Worm (Caenorhabditis elegans) whole organism, early embryonic: ENCODE results near the gene rpc-2.

Source experiments
- aly-1 ChIP-seq: sonication (generic microtip); optimal IDR thresholded peaks from 2 replicates; lab custom pipeline; 2016; ENCODE audit warnings: missing genetic modification characterization, missing compliant biosample characterization
- flt-1 ChIP-seq: fragments of 200-800 bp; sonication (Bioruptor generic); IDR thresholded peaks from 2 replicates; pipeline ENCODE4 v1.3.6; 2022; ENCODE audit warnings: missing genetic modification characterization, missing compliant biosample characterization
- hmbx-1 ChIP-seq: sonication (generic microtip); optimal IDR thresholded peaks from 2 replicates; lab custom pipeline; 2016; ENCODE audit warnings: mild to moderate bottlenecking, missing genetic modification characterization, missing compliant biosample characterization
- hmg-4 ChIP-seq: fragments of 200-800 bp; sonication (Bioruptor generic); optimal IDR thresholded peaks from 2 replicates; lab custom pipeline; 2018; ENCODE audit warnings: mild to moderate bottlenecking, missing genetic modification characterization, missing compliant biosample characterization
- hnd-1 ChIP-seq: sonication (generic microtip); optimal IDR thresholded peaks from 2 replicates; lab custom pipeline; 2016; ENCODE audit warnings: missing genetic modification characterization, missing compliant biosample characterization

DNA sequence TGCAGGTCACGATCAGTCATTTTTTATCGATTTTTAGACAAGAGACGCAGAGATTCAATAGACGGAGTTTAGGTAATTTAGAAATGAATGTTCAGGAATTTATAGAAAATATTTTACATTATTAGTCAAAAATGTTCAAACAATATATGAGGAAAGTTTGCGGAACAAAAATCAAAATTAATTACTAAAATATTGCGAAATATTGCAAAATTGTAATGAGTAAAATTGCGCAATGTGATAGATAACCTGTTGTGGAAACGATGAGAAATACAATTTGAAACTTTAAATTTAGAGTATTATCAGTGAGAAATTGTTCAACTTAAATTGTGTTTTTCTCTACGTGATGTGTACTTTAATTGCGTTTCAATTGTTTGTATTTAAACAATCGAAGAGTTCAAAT lies 23.9 kb downstream of the rpc-2 start, which contains the start of gene F56D2.5:
- TF ChIP-seq hmg-4 = no peak
- TF ChIP-seq hmbx-1 = no peak
- no peak for TF ChIP-seq aly-1 (tag; lab: Kevin White, UChicago)
- no peak for TF ChIP-seq flt-1
- no peak for TF ChIP-seq hnd-1 (tag; lab: Kevin White, UChicago)
